Worm (Caenorhabditis elegans): Measurements from ENCODE around the gene F43D2.6.

The F43D2.6 gene

ce11 chrV:14585351-14585750, 49.6 kb downstream of the F43D2.6 start, which contains the start of gene Y40H4A.2:
TSS of gene Y40H4A.2 (minus strand) at chrV:14585451.
- TF ChIP-seq ttx-3 (tag; optimal IDR thresholded peaks at IDR 0.05) = no peak

DNA sequence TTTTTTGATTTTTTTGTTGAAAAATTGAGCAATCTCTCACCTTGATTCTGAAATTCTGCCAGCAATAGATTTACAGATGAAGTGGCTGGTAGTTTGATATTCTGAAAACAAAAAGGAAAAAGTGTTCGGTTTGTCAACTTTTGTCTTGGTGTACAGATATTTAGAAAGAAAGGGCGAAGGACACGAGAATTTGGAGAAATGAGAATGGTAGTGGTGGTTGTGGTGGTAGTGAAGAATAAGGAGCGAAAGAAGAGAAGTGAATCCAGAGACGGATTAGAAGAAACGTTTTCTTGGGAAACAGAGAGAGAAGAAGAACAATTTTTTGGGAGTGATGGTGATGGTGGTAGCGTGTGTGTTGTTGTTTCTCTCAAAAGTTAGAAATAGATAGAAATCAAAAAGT, 55.4 kb downstream of the F43D2.6 start, which contains the start of gene gar-3:
Gene gar-3 (minus strand): TSS at position 101 of the 400 bp plus-strand sequence.
- no peak for TF ChIP-seq pha-2 (tag; optimal IDR thresholded peaks at IDR 0.05)
- TF ChIP-seq zip-5 (tag; optimal IDR thresholded peaks at IDR 0.05) = no peak
- no peak for TF ChIP-seq sox-2 (GFP tag; IDR thresholded peaks at IDR 0.05)
- no peak for TF ChIP-seq hlh-30 (tag; optimal IDR thresholded peaks at IDR 0.05; ENCODE audit: insufficient read depth)
- TF ChIP-seq ahr-1 (tag; optimal IDR thresholded peaks at IDR 0.05) = no peak
- TF ChIP-seq hlh-13 (GFP tag; optimal IDR thresholded peaks at IDR 0.05) = no peak
- TF ChIP-seq ama-1 (optimal IDR thresholded peaks at IDR 0.05) = no peak
- TF ChIP-seq unc-3 (GFP tag; conservative IDR thresholded peaks at IDR 0.05) = no peak
- TF ChIP-seq unc-3 (tag; optimal IDR thresholded peaks at IDR 0.05) = no peak
- TF ChIP-seq K09A11.1 (tag; optimal IDR thresholded peaks at IDR 0.05; ENCODE audit: insufficient read depth) = no peak
- TF ChIP-seq ztf-16 (tag; optimal IDR thresholded peaks at IDR 0.05) = no peak
- TF ChIP-seq unc-55 (GFP tag; optimal IDR thresholded peaks at IDR 0.05) = no peak
- no peak for TF ChIP-seq syd-9 (tag; optimal IDR thresholded peaks at IDR 0.05)
- no peak for TF ChIP-seq elt-4 (tag; optimal IDR thresholded peaks at IDR 0.05)
- TF ChIP-seq K02D7.2 (tag; optimal IDR thresholded peaks at IDR 0.05) = no peak
- TF ChIP-seq nhr-232 (tag; optimal IDR thresholded peaks at IDR 0.05) = no peak
- no peak for TF ChIP-seq ceh-24 (tag; optimal IDR thresholded peaks at IDR 0.05)
- TF ChIP-seq ref-2 (tag; optimal IDR thresholded peaks at IDR 0.05) = no peak
- no peak for TF ChIP-seq npax-4 (tag; optimal IDR thresholded peaks at IDR 0.05)
- TF ChIP-seq unc-42 (tag; optimal IDR thresholded peaks at IDR 0.05) = no peak
- no peak for TF ChIP-seq ceh-9 (tag; optimal IDR thresholded peaks at IDR 0.05)

Data from whole organism, late embryonic.